Fruit fly (Drosophila melanogaster): ENCODE data around the gene Cog8.

DNA sequence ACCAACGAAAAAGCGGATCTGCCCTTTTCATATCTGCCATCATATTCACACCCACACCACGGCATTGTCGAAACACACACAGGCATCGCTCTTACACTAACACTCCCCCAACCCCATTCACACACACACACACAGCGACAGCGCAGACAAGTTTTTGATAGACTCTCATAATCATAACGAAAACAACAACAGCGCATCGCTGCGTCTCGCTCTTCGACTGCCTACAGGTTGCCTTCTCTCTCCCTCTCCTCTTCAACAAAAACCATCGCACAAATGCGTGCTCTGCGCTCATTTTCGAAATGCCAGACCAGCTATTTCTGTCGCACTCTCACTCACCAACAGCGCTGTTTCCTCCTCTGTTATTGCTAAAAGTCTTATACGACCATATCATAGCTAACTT is 51.1 kb downstream of the Cog8 start:
- TF ChIP-seq CTCF (optimal IDR thresholded peaks at IDR 0.05) (peak; percentile 37 to 51), CG8478 (optimal IDR thresholded peaks at IDR 0.05) (peak; percentile 58)
